Worm (Caenorhabditis elegans) whole organism, mixed stage, embryonic: Measurements from ENCODE around the gene slc-25A10.

Source experiments
- ceh-39 ChIP-seq: fragments of 150-350 bp; optimal IDR thresholded peaks from 2 replicates; lab custom pipeline; 2014; ENCODE audit warnings: missing biosample characterization, missing genetic modification characterization
- elt-3 ChIP-seq: fragments of 150-350 bp; optimal IDR thresholded peaks from 2 replicates; lab custom pipeline; 2014; ENCODE audit warnings: missing biosample characterization, missing genetic modification characterization
- hlh-1 ChIP-seq: fragments of 150-350 bp; optimal IDR thresholded peaks from 2 replicates; lab custom pipeline; 2014; ENCODE audit warnings: missing biosample characterization, missing genetic modification reagents, missing genetic modification characterization
- lsy-2 ChIP-seq: fragments of 150-350 bp; optimal IDR thresholded peaks from 2 replicates; lab custom pipeline; 2014; ENCODE audit warnings: missing biosample characterization, missing genetic modification characterization
- nhr-12 ChIP-seq: fragments of 150-350 bp; optimal IDR thresholded peaks from 2 replicates; lab custom pipeline; 2014; ENCODE audit warnings: missing biosample characterization, missing genetic modification characterization
- nhr-237 ChIP-seq: fragments of 150-350 bp; optimal IDR thresholded peaks from 2 replicates; lab custom pipeline; 2014; ENCODE audit warnings: missing biosample characterization, missing genetic modification characterization
- pha-4 ChIP-seq: fragments of 150-350 bp; optimal IDR thresholded peaks from 2 replicates; lab custom pipeline; 2018; ENCODE audit warnings: missing biosample characterization, missing genetic modification reagents, missing genetic modification characterization
- unc-39 ChIP-seq: fragments of 150-350 bp; optimal IDR thresholded peaks from 2 replicates; lab custom pipeline; 2014; ENCODE audit warnings: missing biosample characterization, missing genetic modification characterization
- unc-62 ChIP-seq: fragments of 150-350 bp; optimal IDR thresholded peaks from 2 replicates; lab custom pipeline; 2014; ENCODE audit warnings: missing biosample characterization, missing genetic modification reagents, missing genetic modification characterization
- ztf-11 ChIP-seq: fragments of 150-350 bp; optimal IDR thresholded peaks from 2 replicates; lab custom pipeline; 2014; ENCODE audit warnings: missing biosample characterization, missing genetic modification characterization

DNA sequence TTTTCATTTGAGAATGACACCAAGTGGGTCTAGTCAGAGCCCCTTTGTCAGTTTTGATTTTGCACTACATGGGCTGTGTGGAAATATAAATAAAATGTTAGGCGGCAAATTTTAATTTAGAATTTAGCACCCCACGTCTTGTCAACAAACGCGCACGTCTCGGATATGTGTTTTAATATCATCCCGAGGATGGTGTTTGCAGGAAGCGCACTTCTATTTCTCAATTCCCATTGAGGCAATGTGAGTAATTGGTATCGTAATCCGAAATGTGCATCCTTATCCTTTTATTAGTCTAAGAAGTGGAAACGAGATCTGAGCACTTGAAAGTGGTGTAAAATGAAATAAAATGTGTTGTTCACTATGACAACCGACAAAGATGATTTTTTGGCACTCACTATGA is 37.7 kb downstream of the slc-25A10 start:
- TF ChIP-seq lsy-2 (tag; lab: Kevin White, UChicago) (no peak), ztf-11 (tag; lab: Kevin White, UChicago) (no peak), hlh-1 (tag; lab: Kevin White, UChicago) (no peak), elt-3 (tag; lab: Kevin White, UChicago) (no peak), unc-39 (no peak), unc-62 (GFP tag; lab: Kevin White, UChicago) (no peak), pha-4 (tag; lab: Kevin White, UChicago) (no peak), ceh-39 (tag; lab: Kevin White, UChicago) (no peak), nhr-12 (no peak), nhr-237 (tag; lab: Kevin White, UChicago) (no peak)
